Fruit fly (Drosophila melanogaster) S2 (cell line): ENCODE data around the gene emei.

Source experiments
- CG8478 ChIP-seq: fragments of >200 bp; optimal IDR thresholded peaks from 2 replicates; lab custom pipeline; 2018
- CTCF ChIP-seq, 2 experiments: fragments of >200 bp; optimal IDR thresholded peaks; 2 replicates each; lab custom pipeline; 2018

DNA sequence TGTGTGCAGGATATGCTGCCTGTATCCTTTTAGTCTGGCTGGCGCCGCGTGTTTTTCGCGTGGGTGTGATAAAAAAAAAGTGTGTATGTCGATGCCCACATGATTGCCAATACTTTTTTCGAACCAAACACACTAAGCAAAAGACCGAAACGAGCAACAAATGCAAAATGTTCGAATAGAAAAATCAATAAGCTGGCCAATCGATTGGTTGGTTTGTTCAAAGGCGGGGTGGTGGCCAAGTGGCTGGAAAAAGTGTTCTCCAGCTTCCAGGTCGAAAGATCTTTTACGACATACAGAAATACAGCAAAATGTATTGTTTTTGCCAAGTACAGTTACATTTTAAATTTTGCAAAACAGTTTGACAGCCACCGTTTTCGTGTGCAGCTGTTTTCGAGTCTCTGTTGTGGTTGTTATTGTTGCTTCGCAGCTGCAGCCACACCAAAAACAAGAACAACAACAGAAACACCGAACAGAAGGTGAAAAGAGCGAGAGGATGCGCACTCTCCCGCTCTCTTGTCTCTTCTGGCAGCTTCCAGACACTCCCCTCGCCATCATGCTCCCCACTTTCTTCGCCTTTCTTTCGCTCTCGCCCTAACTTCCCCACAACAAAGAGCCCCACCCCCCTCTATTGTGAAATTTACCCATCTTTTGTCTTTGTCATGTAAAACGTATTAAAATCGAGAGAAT is 14.3 kb downstream of the emei start:
- TF ChIP-seq CG8478 (no peak), CTCF (optimal IDR thresholded peaks at IDR 0.05; lab: Kevin White, UChicago) (no peak)
